Worm (Caenorhabditis elegans) whole organism, mixed stage, embryonic: ENCODE measurements around the gene csn-4.

Experiments used
- blmp-1 ChIP-seq: fragments of 150-350 bp; optimal IDR thresholded peaks from 2 replicates; lab custom pipeline; 2014; ENCODE audit warnings: missing biosample characterization, missing genetic modification characterization
- cnd-1 ChIP-seq: fragments of 200-800 bp; sonication (Bioruptor generic); optimal IDR thresholded peaks from 2 replicates; lab custom pipeline; 2018; ENCODE audit warnings: mild to moderate bottlenecking, missing genetic modification characterization, missing compliant biosample characterization
- elt-3 ChIP-seq: fragments of 150-350 bp; optimal IDR thresholded peaks from 2 replicates; lab custom pipeline; 2014; ENCODE audit warnings: missing biosample characterization, missing genetic modification characterization
- hlh-1 ChIP-seq: fragments of 150-350 bp; optimal IDR thresholded peaks from 2 replicates; lab custom pipeline; 2014; ENCODE audit warnings: missing biosample characterization, missing genetic modification reagents, missing genetic modification characterization
- mep-1 ChIP-seq: fragments of 150-350 bp; optimal IDR thresholded peaks from 2 replicates; lab custom pipeline; 2017; ENCODE audit warnings: missing biosample characterization, missing genetic modification reagents, missing genetic modification characterization, inconsistent platforms
- nhr-12 ChIP-seq: fragments of 150-350 bp; optimal IDR thresholded peaks from 2 replicates; lab custom pipeline; 2014; ENCODE audit warnings: missing biosample characterization, missing genetic modification characterization
- nhr-237 ChIP-seq: fragments of 150-350 bp; optimal IDR thresholded peaks from 2 replicates; lab custom pipeline; 2014; ENCODE audit warnings: missing biosample characterization, missing genetic modification characterization
- nhr-28 ChIP-seq: fragments of 150-350 bp; optimal IDR thresholded peaks from 2 replicates; lab custom pipeline; 2014; ENCODE audit warnings: missing biosample characterization, missing genetic modification characterization
- nhr-76 ChIP-seq: sonication (generic microtip); optimal IDR thresholded peaks from 2 replicates; lab custom pipeline; 2017; ENCODE audit warnings: missing biosample characterization, missing genetic modification characterization
- pha-4 ChIP-seq: fragments of 150-350 bp; optimal IDR thresholded peaks from 2 replicates; lab custom pipeline; 2018; ENCODE audit warnings: missing biosample characterization, missing genetic modification reagents, missing genetic modification characterization
- sptf-1 ChIP-seq: sonication (generic microtip); optimal IDR thresholded peaks from 2 replicates; lab custom pipeline; 2017; ENCODE audit warnings: mild to moderate bottlenecking, missing genetic modification characterization, moderate library complexity, missing compliant biosample characterization
- unc-62 ChIP-seq: fragments of 150-350 bp; optimal IDR thresholded peaks from 2 replicates; lab custom pipeline; 2014; ENCODE audit warnings: missing biosample characterization, missing genetic modification reagents, missing genetic modification characterization
- ztf-11 ChIP-seq: fragments of 150-350 bp; optimal IDR thresholded peaks from 2 replicates; lab custom pipeline; 2014; ENCODE audit warnings: missing biosample characterization, missing genetic modification characterization

ce11 chrIV:1105104-1105503 lies 18.3 kb upstream of the csn-4 start:
- no peak for TF ChIP-seq nhr-28
- no peak for TF ChIP-seq mep-1 (tag; lab: Kevin White, UChicago)
- no peak for TF ChIP-seq nhr-76
- TF ChIP-seq unc-62: no peak
- TF ChIP-seq sptf-1 (tag; lab: Kevin White, UChicago): no peak
- TF ChIP-seq nhr-12: no peak
- TF ChIP-seq hlh-1 (tag; lab: Kevin White, UChicago): peak; percentile 95
- no peak for TF ChIP-seq pha-4 (tag; lab: Kevin White, UChicago)
- no peak for TF ChIP-seq blmp-1 (tag; lab: Kevin White, UChicago)
- no peak for TF ChIP-seq ztf-11
- TF ChIP-seq nhr-237 (tag; lab: Kevin White, UChicago): no peak
- TF ChIP-seq elt-3 (tag; lab: Kevin White, UChicago): no peak
- TF ChIP-seq cnd-1: no peak
